Worm (Caenorhabditis elegans): ENCODE measurements around the gene F13E6.1.

F13E6.1 gene

DNA sequence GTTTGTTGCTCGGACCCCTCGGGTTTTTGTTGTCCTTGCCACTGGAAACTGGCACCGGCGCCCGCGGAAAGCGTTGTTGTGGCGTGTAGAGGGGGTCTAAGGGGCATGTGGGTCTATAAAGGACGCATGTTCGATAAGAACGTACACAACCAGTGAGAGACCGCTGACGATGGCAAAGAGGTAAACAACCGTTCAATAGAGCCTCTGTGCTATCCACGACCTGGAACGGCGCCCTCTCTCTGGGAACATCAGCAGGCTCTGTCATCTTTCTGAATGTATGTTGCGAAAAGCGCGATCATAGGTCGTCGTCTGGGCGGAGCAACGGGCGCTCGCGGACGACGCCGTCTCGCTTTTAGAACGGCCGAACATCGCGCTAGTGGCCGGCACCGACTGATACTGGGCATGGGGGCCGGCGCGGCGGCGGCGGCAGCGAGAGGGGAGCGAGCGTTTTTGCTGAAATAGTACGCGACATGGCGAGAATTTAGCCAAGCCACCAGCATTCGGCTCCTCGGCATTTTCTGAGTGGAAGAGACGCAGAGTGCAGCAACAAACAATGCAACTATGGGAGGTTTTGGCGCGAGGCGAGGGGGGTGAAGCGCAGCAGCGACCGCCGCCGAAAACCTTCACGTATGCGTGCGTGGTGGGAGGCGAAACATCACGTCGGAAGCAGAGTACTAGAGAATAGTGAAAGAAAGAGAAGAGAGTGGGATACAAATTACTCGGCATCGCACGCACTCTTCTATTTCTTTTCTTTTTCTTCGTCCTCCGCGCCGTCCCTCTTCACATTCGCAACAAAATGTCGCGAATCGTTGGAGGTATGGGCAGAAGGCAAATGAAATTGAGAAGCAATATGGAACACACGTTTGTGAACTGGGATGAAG, 39.6 kb downstream of the F13E6.1 start:
- TF ChIP-seq nhr-12 (tag; optimal IDR thresholded peaks at IDR 0.05) (no peak), ceh-16 (tag; optimal IDR thresholded peaks at IDR 0.05) (peak; percentile 88), egl-27 (tag; optimal IDR thresholded peaks at IDR 0.05) (peak; percentile 87), ZK546.5 (tag; optimal IDR thresholded peaks at IDR 0.05) (no peak), ceh-82 (tag; optimal IDR thresholded peaks at IDR 0.05) (peak; percentile 49), dmd-4 (tag; optimal IDR thresholded peaks at IDR 0.05) (no peak), crh-2 (tag; optimal IDR thresholded peaks at IDR 0.05) (peak; percentile 88), nhr-6 (tag; optimal IDR thresholded peaks at IDR 0.05) (peak; percentile 23), zag-1 (tag; optimal IDR thresholded peaks at IDR 0.05) (peak; percentile 86), Y55F3AM.14 (GFP tag; optimal IDR thresholded peaks at IDR 0.05) (peak; percentile 78), mab-5 (tag; optimal IDR thresholded peaks at IDR 0.05) (peak; percentile 69), lin-11 (tag; optimal IDR thresholded peaks at IDR 0.05) (peak; percentile 83), nhr-129 (tag; optimal IDR thresholded peaks at IDR 0.05) (peak; percentile 81), lsy-2 (tag; optimal IDR thresholded peaks at IDR 0.05) (peak; percentile 22 to 76), R02D3.7 (tag; optimal IDR thresholded peaks at IDR 0.05) (no peak), mbf-1 (tag; optimal IDR thresholded peaks at IDR 0.05) (no peak), mdl-1 (tag; optimal IDR thresholded peaks at IDR 0.05) (peak; percentile 80 to 85), lin-39 (tag; optimal IDR thresholded peaks at IDR 0.05) (no peak), nhr-21 (tag; optimal IDR thresholded peaks at IDR 0.05) (peak; percentile 84), F13H6.1 (tag; optimal IDR thresholded peaks at IDR 0.05) (peak; percentile 98), ztf-11 (tag; optimal IDR thresholded peaks at IDR 0.05) (peak; percentile 49), nhr-23 (tag; optimal IDR thresholded peaks at IDR 0.05) (no peak), nhr-25 (tag; optimal IDR thresholded peaks at IDR 0.05) (peak; percentile 84), fos-1 (tag; optimal IDR thresholded peaks at IDR 0.05) (peak; percentile 72), sma-9 (GFP tag; optimal IDR thresholded peaks at IDR 0.05) (peak; percentile 90), sma-9 (tag; optimal IDR thresholded peaks at IDR 0.05) (no peak), nhr-10 (tag; optimal IDR thresholded peaks at IDR 0.05) (no peak), elt-3 (tag; optimal IDR thresholded peaks at IDR 0.05) (no peak), sem-4 (tag; optimal IDR thresholded peaks at IDR 0.05) (peak; percentile 87), unc-55 (GFP tag; optimal IDR thresholded peaks at IDR 0.05) (peak; percentile 86), snpc-4 (tag; optimal IDR thresholded peaks at IDR 0.05) (peak; percentile 20), ztf-4 (tag; optimal IDR thresholded peaks at IDR 0.05) (peak; percentile 53), lin-13 (GFP tag; optimal IDR thresholded peaks at IDR 0.05) (peak; percentile 61), gmeb-1 (tag; optimal IDR thresholded peaks at IDR 0.05) (peak; percentile 35), sma-3 (GFP tag; optimal IDR thresholded peaks at IDR 0.05) (peak; percentile 61), ztf-1 (GFP tag; conservative IDR thresholded peaks at IDR 0.05) (no peak), unc-62 (GFP tag; optimal IDR thresholded peaks at IDR 0.05) (no peak), unc-39 (tag; optimal IDR thresholded peaks at IDR 0.05) (peak; percentile 54), blmp-1 (tag; optimal IDR thresholded peaks at IDR 0.05; ENCODE audit: insufficient read depth) (peak; percentile 90), alr-1 (tag; optimal IDR thresholded peaks at IDR 0.05) (no peak), peb-1 (tag; optimal IDR thresholded peaks at IDR 0.05) (peak; percentile 43), aly-2 (tag; optimal IDR thresholded peaks at IDR 0.05) (no peak), C34F6.9 (tag; optimal IDR thresholded peaks at IDR 0.05) (peak; percentile 73), skn-1 (tag; optimal IDR thresholded peaks at IDR 0.05) (no peak), nhr-11 (tag; optimal IDR thresholded peaks at IDR 0.05) (no peak), nhr-237 (tag; optimal IDR thresholded peaks at IDR 0.05) (peak; percentile 55), nhr-77 (tag; optimal IDR thresholded peaks at IDR 0.05) (peak; percentile 29), ama-1 (optimal IDR thresholded peaks at IDR 0.05) (peak; percentile 36), elt-1 (tag; optimal IDR thresholded peaks at IDR 0.05) (no peak)

Data from whole organism, L2 larva.